Fruit fly (Drosophila melanogaster) whole organism, prepupa: ENCODE measurements around the gene Trf4-2.

Experiments
- Blimp-1 ChIP-seq: fragments of 200-800 bp; sonication (Bioruptor generic); optimal IDR thresholded peaks from 3 replicates; lab custom pipeline; 2017; ENCODE audit warnings: missing biosample characterization, missing genetic modification characterization, mild to moderate bottlenecking, moderate library complexity, missing genetic modification reagents
- CG10631 ChIP-seq: fragments of 200-800 bp; sonication (Bioruptor generic); optimal IDR thresholded peaks from 2 replicates; lab custom pipeline; 2016; ENCODE audit warnings: missing biosample characterization, missing genetic modification characterization
- CG11294 ChIP-seq: fragments of 200-800 bp; sonication (Bioruptor generic); IDR thresholded peaks from 2 replicates; pipeline ENCODE4 v1.3.6; 2022; ENCODE audit warnings: missing biosample characterization, missing genetic modification characterization
- CG11762 ChIP-seq: fragments of 200-800 bp; sonication (Bioruptor generic); optimal IDR thresholded peaks from 3 replicates; lab custom pipeline; 2016; ENCODE audit warnings: missing biosample characterization, missing genetic modification characterization; ENCODE audit not compliant: insufficient read depth
- CG15336 ChIP-seq: fragments of 200-800 bp; sonication (Bioruptor generic); IDR thresholded peaks from 2 replicates; pipeline ENCODE4 v1.3.6; 2022; ENCODE audit warnings: missing biosample characterization, missing genetic modification characterization
- CG1621 ChIP-seq: fragments of 200-800 bp; sonication (Bioruptor generic); optimal IDR thresholded peaks from 3 replicates; lab custom pipeline; 2018; ENCODE audit warnings: missing biosample characterization, mild to moderate bottlenecking, missing genetic modification characterization
- CG16779 ChIP-seq: fragments of 200-800 bp; sonication (Bioruptor generic); optimal IDR thresholded peaks from 3 replicates; lab custom pipeline; 2017; ENCODE audit warnings: missing biosample characterization, mild to moderate bottlenecking, missing genetic modification characterization
- CG3032 ChIP-seq: fragments of 200-800 bp; optimal IDR thresholded peaks from 2 replicates; lab custom pipeline; 2019; ENCODE audit warnings: missing biosample characterization, mild to moderate bottlenecking, missing genetic modification characterization, moderate library complexity
- CG31627 ChIP-seq: fragments of 200-800 bp; sonication (Bioruptor generic); optimal IDR thresholded peaks from 3 replicates; lab custom pipeline; 2016; ENCODE audit warnings: missing biosample characterization, missing genetic modification characterization
- CG32006 ChIP-seq: fragments of 200-800 bp; sonication (Bioruptor generic); optimal IDR thresholded peaks from 3 replicates; lab custom pipeline; 2017; ENCODE audit warnings: missing biosample characterization, mild to moderate bottlenecking, missing genetic modification characterization
- CG34406 ChIP-seq: fragments of 200-800 bp; sonication (Bioruptor generic); optimal IDR thresholded peaks from 3 replicates; lab custom pipeline; 2016; ENCODE audit warnings: missing biosample characterization, missing genetic modification characterization
- CG4318 ChIP-seq: fragments of 200-800 bp; sonication (Bioruptor generic); optimal IDR thresholded peaks from 3 replicates; lab custom pipeline; 2017; ENCODE audit warnings: missing biosample characterization, mild to moderate bottlenecking, missing genetic modification characterization
- CG6163 ChIP-seq: fragments of 200-800 bp; sonication (Bioruptor generic); IDR thresholded peaks from 3 replicates; pipeline ENCODE4 v1.3.6; 2022; ENCODE audit warnings: missing biosample characterization, missing genetic modification characterization
- CG6854 ChIP-seq: fragments of 200-800 bp; sonication (Bioruptor generic); optimal IDR thresholded peaks from 2 replicates; lab custom pipeline; 2017; ENCODE audit warnings: missing biosample characterization, mild to moderate bottlenecking, missing genetic modification characterization
- CG8119 ChIP-seq: fragments of 200-800 bp; sonication (Bioruptor generic); IDR thresholded peaks from 3 replicates; pipeline ENCODE4 v1.3.6; 2022; ENCODE audit warnings: missing biosample characterization, missing genetic modification characterization
- CG8319 ChIP-seq: fragments of 200-800 bp; sonication (Bioruptor generic); optimal IDR thresholded peaks from 3 replicates; lab custom pipeline; 2016; ENCODE audit warnings: missing biosample characterization, missing genetic modification characterization
- CG8632 ChIP-seq: fragments of 200-800 bp; sonication (Bioruptor generic); optimal IDR thresholded peaks from 3 replicates; lab custom pipeline; 2016; ENCODE audit warnings: missing biosample characterization, missing genetic modification characterization
- Eip75B ChIP-seq: fragments of 200-800 bp; sonication (Bioruptor generic); optimal IDR thresholded peaks from 3 replicates; lab custom pipeline; 2016; ENCODE audit warnings: missing biosample characterization, missing genetic modification characterization
- Gug ChIP-seq: fragments of 200-800 bp; sonication (Bioruptor generic); IDR thresholded peaks from 2 replicates; pipeline ENCODE4 v1.3.6; 2022; ENCODE audit warnings: missing biosample characterization, missing genetic modification characterization
- Hr38 ChIP-seq: sonication (Bioruptor generic); optimal IDR thresholded peaks from 2 replicates; lab custom pipeline; 2016; ENCODE audit warnings: missing biosample characterization, missing genetic modification characterization
- Hr4 ChIP-seq: fragments of 200-800 bp; sonication (Bioruptor generic); optimal IDR thresholded peaks from 3 replicates; lab custom pipeline; 2016; ENCODE audit warnings: missing biosample characterization, missing genetic modification characterization
- Lpt ChIP-seq: fragments of 200-800 bp; sonication (Bioruptor generic); optimal IDR thresholded peaks from 3 replicates; lab custom pipeline; 2016; ENCODE audit warnings: missing biosample characterization, missing genetic modification characterization
- Met ChIP-seq: fragments of 200-800 bp; sonication (Bioruptor generic); optimal IDR thresholded peaks from 3 replicates; lab custom pipeline; 2016; ENCODE audit warnings: missing biosample characterization, missing genetic modification characterization
- OdsH ChIP-seq: fragments of 200-800 bp; sonication (Bioruptor generic); optimal IDR thresholded peaks from 3 replicates; lab custom pipeline; 2016; ENCODE audit warnings: missing biosample characterization, missing genetic modification characterization
- Smox ChIP-seq: fragments of 200-800 bp; sonication (Bioruptor generic); optimal IDR thresholded peaks from 3 replicates; lab custom pipeline; 2016; ENCODE audit warnings: missing biosample characterization, missing genetic modification characterization
- Sox102F ChIP-seq: fragments of 200-800 bp; sonication (Bioruptor generic); optimal IDR thresholded peaks from 2 replicates; lab custom pipeline; 2016; ENCODE audit warnings: missing biosample characterization, mild to moderate bottlenecking, missing genetic modification characterization
- Sox15 ChIP-seq: fragments of 200-800 bp; sonication (Bioruptor generic); optimal IDR thresholded peaks from 3 replicates; lab custom pipeline; 2016; ENCODE audit warnings: missing biosample characterization, missing genetic modification characterization
- achi ChIP-seq: fragments of 200-800 bp; sonication (Bioruptor generic); optimal IDR thresholded peaks from 3 replicates; lab custom pipeline; 2016; ENCODE audit warnings: missing biosample characterization, missing genetic modification characterization
- acj6 ChIP-seq: fragments of 200-800 bp; sonication (Bioruptor generic); optimal IDR thresholded peaks from 3 replicates; lab custom pipeline; 2016; ENCODE audit warnings: missing biosample characterization, missing genetic modification characterization
- dac ChIP-seq: fragments of 200-800 bp; sonication (Bioruptor generic); optimal IDR thresholded peaks from 2 replicates; lab custom pipeline; 2017; ENCODE audit warnings: missing biosample characterization, mild to moderate bottlenecking, missing genetic modification characterization
- dsx ChIP-seq: fragments of 200-800 bp; optimal IDR thresholded peaks from 3 replicates; lab custom pipeline; 2019; ENCODE audit warnings: missing biosample characterization, mild to moderate bottlenecking, missing genetic modification characterization, moderate library complexity; ENCODE audit not compliant: poor library complexity, severe bottlenecking
- eg ChIP-seq: fragments of 200-800 bp; sonication (Bioruptor generic); IDR thresholded peaks from 3 replicates; pipeline ENCODE4 v1.3.6; 2022; ENCODE audit warnings: missing biosample characterization, missing genetic modification characterization
- esn ChIP-seq: fragments of 200-800 bp; sonication (Bioruptor generic); optimal IDR thresholded peaks from 2 replicates; lab custom pipeline; 2016; ENCODE audit warnings: missing biosample characterization, mild to moderate bottlenecking, missing genetic modification characterization, moderate library complexity
- fd59A ChIP-seq: fragments of 200-800 bp; sonication (Bioruptor generic); optimal IDR thresholded peaks from 2 replicates; lab custom pipeline; 2017; ENCODE audit warnings: missing biosample characterization, mild to moderate bottlenecking, missing genetic modification characterization, missing genetic modification reagents
- lz ChIP-seq: fragments of 200-800 bp; sonication (Bioruptor generic); optimal IDR thresholded peaks from 3 replicates; lab custom pipeline; 2016; ENCODE audit warnings: missing biosample characterization, missing genetic modification characterization
- pdm3 ChIP-seq: fragments of 200-800 bp; sonication (Bioruptor generic); optimal IDR thresholded peaks from 3 replicates; lab custom pipeline; 2016; ENCODE audit warnings: missing biosample characterization, missing genetic modification characterization
- spab ChIP-seq: fragments of 200-800 bp; sonication (Bioruptor generic); optimal IDR thresholded peaks from 2 replicates; lab custom pipeline; 2017; ENCODE audit warnings: missing biosample characterization, mild to moderate bottlenecking, missing genetic modification characterization, missing genetic modification reagents
- ss ChIP-seq, 2 experiments: fragments of 200-800 bp; sonication (Bioruptor generic); optimal IDR thresholded peaks; 2 replicates in 1 of 2; 3 replicates in 1 of 2; lab custom pipeline; 2017 to 2018; ENCODE audit warnings: mild to moderate bottlenecking in 2 of 2, missing biosample characterization in 2 of 2, missing genetic modification characterization in 2 of 2, moderate library complexity in 1 of 2
- svp ChIP-seq: fragments of 200-800 bp; sonication (Bioruptor generic); peaks from one replicate; lab custom pipeline; 2016; ENCODE audit warnings: missing biosample characterization, missing genetic modification characterization
- topi ChIP-seq: fragments of 200-800 bp; sonication (Bioruptor generic); optimal IDR thresholded peaks from 3 replicates; lab custom pipeline; 2016; ENCODE audit warnings: missing biosample characterization, missing genetic modification characterization
- vri ChIP-seq: fragments of 200-800 bp; sonication (Bioruptor generic); optimal IDR thresholded peaks from 3 replicates; lab custom pipeline; 2016; ENCODE audit warnings: missing biosample characterization, mild to moderate bottlenecking, missing genetic modification characterization

Gene Trf4-2

dm6 chr3R:24910097-24910496 is 14.9 kb upstream of the Trf4-2 start (continued):
- TF ChIP-seq esn (GFP tag; lab: Kevin White, UChicago) (no peak), dsx (GFP tag; lab: Kevin White, UChicago) (no peak), Hr4 (GFP tag; lab: Kevin White, UChicago) (peak; percentile 84), OdsH (peak; percentile 60), spab (no peak), Smox (no peak), fd59A (no peak), CG11294 (peak; percentile 60), CG8319 (no peak), CG8632 (GFP tag; lab: Kevin White, UChicago) (peak; percentile 2), vri (GFP tag; lab: Kevin White, UChicago) (no peak), dac (peak; percentile 56), CG6163 (GFP tag; lab: Robert Waterston, UW) (peak; percentile 77), CG1621 (tag; lab: Kevin White, UChicago) (no peak), pdm3 (GFP tag; lab: Kevin White, UChicago) (peak; percentile 52), Met (GFP tag; lab: Kevin White, UChicago) (no peak), CG34406 (GFP tag; lab: Kevin White, UChicago) (peak; percentile 28), Sox15 (GFP tag; lab: Kevin White, UChicago) (no peak), CG11762 (GFP tag; lab: Kevin White, UChicago) (peak; percentile 43), acj6 (GFP tag; lab: Kevin White, UChicago) (peak; percentile 39), Sox102F (GFP tag; lab: Kevin White, UChicago) (no peak), achi (GFP tag; lab: Kevin White, UChicago) (peak; percentile 50), ss (GFP tag; optimal IDR thresholded peaks at IDR 0.05; lab: Kevin White, UChicago) (no peak), Blimp-1 (no peak), Hr38 (GFP tag; lab: Kevin White, UChicago) (no peak), CG16779 (tag; lab: Kevin White, UChicago) (no peak), CG8119 (GFP tag; lab: Robert Waterston, UW) (peak; percentile 86), lz (GFP tag; lab: Kevin White, UChicago) (no peak), CG6854 (GFP tag; lab: Kevin White, UChicago) (no peak), svp (GFP tag; lab: Kevin White, UChicago) (no peak), CG10631 (GFP tag; lab: Kevin White, UChicago) (peak; percentile 45), topi (no peak)

dm6 chr3R:24914864-24915263 is 10.2 kb upstream of the Trf4-2 start:
- TF ChIP-seq fd59A (no peak), spab (no peak), Gug (no peak), lz (GFP tag; lab: Kevin White, UChicago) (no peak), CG11762 (GFP tag; lab: Kevin White, UChicago) (no peak)

- no peak for TF ChIP-seq CG34406 (GFP tag; lab: Kevin White, UChicago)
- TF ChIP-seq svp (GFP tag; lab: Kevin White, UChicago), result no peak
- peak; percentile 11; the same call in 1 of the 2 replicates for TF ChIP-seq CG11294
- peak; percentile 45; the same call in 1 of the 3 replicates for TF ChIP-seq CG6163 (GFP tag; lab: Robert Waterston, UW)
- TF ChIP-seq dsx (GFP tag; lab: Kevin White, UChicago), result peak; percentile 38
- peak; percentile 54; the same call in 2 of the 3 replicates for TF ChIP-seq eg
- peak; percentile 14 for TF ChIP-seq Sox15 (GFP tag; lab: Kevin White, UChicago)
- peak; percentile 26; the same call in 1 of the 2 replicates for TF ChIP-seq CG15336 (GFP tag; lab: Robert Waterston, UW)
- no peak for TF ChIP-seq Lpt (GFP tag; lab: Kevin White, UChicago)
- TF ChIP-seq esn (GFP tag; lab: Kevin White, UChicago), result peak; percentile 36
- TF ChIP-seq Eip75B (GFP tag; lab: Kevin White, UChicago), result no peak
- no peak for TF ChIP-seq Hr38 (GFP tag; lab: Kevin White, UChicago)
- no peak for TF ChIP-seq CG4318 (GFP tag; lab: Kevin White, UChicago)
- peak; percentile 28 for TF ChIP-seq CG31627 (GFP tag; lab: Kevin White, UChicago)
- TF ChIP-seq acj6 (GFP tag; lab: Kevin White, UChicago), result no peak
- TF ChIP-seq CG3032 (tag; lab: Kevin White, UChicago), result peak; percentile 63
- TF ChIP-seq CG1621 (tag; lab: Kevin White, UChicago), result peak; percentile 18
- peak; percentile 41 for TF ChIP-seq lz (GFP tag; lab: Kevin White, UChicago)
- TF ChIP-seq CG32006 (GFP tag; lab: Kevin White, UChicago), result no peak
These were observed 7.0 kb upstream of the Trf4-2 start, which contains the start of the genes PIG-S, sud1 and CG11168 for dm6 chr3R:24917814-24918636. Gene PIG-S (minus strand): TSS chr3R:24917864. Gene sud1 (minus strand): TSS chr3R:24917864. Gene CG11168 (plus strand): TSS chr3R:24918106.
